Fruit fly (Drosophila melanogaster) whole organism, embryonic: ENCODE data around the gene Snapin.

Experiments used
- Aef1 ChIP-seq: fragments of 200-800 bp; sonication (Bioruptor generic); IDR thresholded peaks from 3 replicates; pipeline ENCODE4 v1.3.6; 2022; ENCODE audit warnings: missing biosample characterization, missing genetic modification characterization
- Atf-2 ChIP-seq: fragments of 200-800 bp; sonication (Bioruptor generic); optimal IDR thresholded peaks from 2 replicates; lab custom pipeline; 2016; ENCODE audit warnings: missing biosample characterization, missing genetic modification characterization
- CG10147 ChIP-seq: fragments of 200-800 bp; sonication (Bioruptor generic); optimal IDR thresholded peaks from 2 replicates; lab custom pipeline; 2019; ENCODE audit warnings: missing biosample characterization, mild to moderate bottlenecking, missing genetic modification characterization, moderate library complexity
- CG13287 ChIP-seq: fragments of 200-800 bp; sonication (Bioruptor generic); IDR thresholded peaks from 2 replicates; pipeline ENCODE4 v1.3.6; 2022; ENCODE audit warnings: missing biosample characterization, missing genetic modification characterization; ENCODE audit not compliant: partially characterized antibody
- CG15073 ChIP-seq: fragments of 200-800 bp; sonication (Bioruptor generic); optimal IDR thresholded peaks from 2 replicates; lab custom pipeline; 2016; ENCODE audit warnings: missing biosample characterization, missing genetic modification characterization
- CG17612 ChIP-seq: fragments of 200-800 bp; sonication (Bioruptor generic); IDR thresholded peaks from 2 replicates; pipeline ENCODE4 v1.3.6; 2022; ENCODE audit warnings: missing biosample characterization, missing genetic modification characterization
- CG18619 ChIP-seq: fragments of 200-800 bp; sonication (Bioruptor generic); optimal IDR thresholded peaks from 3 replicates; lab custom pipeline; 2017; ENCODE audit warnings: missing biosample characterization, mild to moderate bottlenecking, missing genetic modification characterization
- CG2120 ChIP-seq: fragments of 200-800 bp; sonication (Bioruptor generic); optimal IDR thresholded peaks from 3 replicates; lab custom pipeline; 2016; ENCODE audit warnings: missing biosample characterization, missing genetic modification characterization
- CG30431 ChIP-seq: fragments of 200-800 bp; sonication (Bioruptor generic); optimal IDR thresholded peaks from 2 replicates; lab custom pipeline; 2017; ENCODE audit warnings: missing biosample characterization, missing genetic modification characterization
- CG31441 ChIP-seq: fragments of 200-800 bp; sonication (Bioruptor generic); IDR thresholded peaks from 2 replicates; pipeline ENCODE4 v1.3.6; 2022; ENCODE audit warnings: missing biosample characterization, missing genetic modification characterization
- CG34376 ChIP-seq: fragments of 200-800 bp; sonication (Bioruptor generic); optimal IDR thresholded peaks from 2 replicates; lab custom pipeline; 2018; ENCODE audit warnings: missing biosample characterization, mild to moderate bottlenecking, missing genetic modification characterization
- CG34422 ChIP-seq: fragments of 200-800 bp; sonication (Bioruptor generic); IDR thresholded peaks from 3 replicates; pipeline ENCODE4 v1.3.6; 2022; ENCODE audit warnings: missing biosample characterization, missing genetic modification characterization
- CG4328 ChIP-seq: fragments of 200-800 bp; sonication (Bioruptor generic); optimal IDR thresholded peaks from 3 replicates; lab custom pipeline; 2017; ENCODE audit warnings: missing biosample characterization, missing genetic modification reagents, missing genetic modification characterization
- CG4707 ChIP-seq: fragments of 200-800 bp; sonication (Bioruptor generic); optimal IDR thresholded peaks from 2 replicates; lab custom pipeline; 2018; ENCODE audit warnings: missing biosample characterization, mild to moderate bottlenecking, missing genetic modification characterization, moderate library complexity
- CG6654 ChIP-seq: fragments of 200-800 bp; sonication (Bioruptor generic); optimal IDR thresholded peaks from 2 replicates; lab custom pipeline; 2017; ENCODE audit warnings: missing biosample characterization, mild to moderate bottlenecking, missing genetic modification characterization
- CG7928 ChIP-seq: fragments of 200-800 bp; sonication (Bioruptor generic); optimal IDR thresholded peaks from 2 replicates; lab custom pipeline; 2017; ENCODE audit warnings: missing biosample characterization, mild to moderate bottlenecking, missing genetic modification characterization
- CG8765 ChIP-seq: fragments of 200-800 bp; sonication (Bioruptor generic); IDR thresholded peaks from 2 replicates; pipeline ENCODE4 v1.3.6; 2022; ENCODE audit warnings: missing biosample characterization, missing genetic modification characterization
- CG8944 ChIP-seq: fragments of 200-800 bp; sonication (Bioruptor generic); optimal IDR thresholded peaks from 3 replicates; lab custom pipeline; 2016; ENCODE audit warnings: missing biosample characterization, missing genetic modification characterization
- Camta ChIP-seq: fragments of 200-800 bp; sonication (Bioruptor generic); optimal IDR thresholded peaks from 2 replicates; lab custom pipeline; 2016; ENCODE audit warnings: missing biosample characterization, missing genetic modification characterization
- CoRest ChIP-seq: fragments of 200-800 bp; sonication (Bioruptor generic); optimal IDR thresholded peaks from 3 replicates; lab custom pipeline; 2018; ENCODE audit warnings: missing biosample characterization, mild to moderate bottlenecking, missing genetic modification characterization, moderate library complexity
- D19B ChIP-seq: fragments of 200-800 bp; sonication (Bioruptor generic); optimal IDR thresholded peaks from 2 replicates; lab custom pipeline; 2017; ENCODE audit warnings: missing biosample characterization, mild to moderate bottlenecking, missing genetic modification characterization
- Dad ChIP-seq: fragments of 200-800 bp; sonication (Bioruptor generic); optimal IDR thresholded peaks from 3 replicates; lab custom pipeline; 2016; ENCODE audit warnings: missing biosample characterization, missing genetic modification characterization
- Dip2 ChIP-seq: fragments of 200-800 bp; sonication (Bioruptor generic); IDR thresholded peaks from 2 replicates; pipeline ENCODE4 v1.3.6; 2022; ENCODE audit warnings: missing biosample characterization, missing genetic modification characterization
- Dip3 ChIP-seq: fragments of 200-800 bp; sonication (Bioruptor generic); optimal IDR thresholded peaks from 3 replicates; lab custom pipeline; 2016; ENCODE audit warnings: missing biosample characterization, missing genetic modification characterization
- Eip74EF ChIP-seq, 2 experiments: fragments of 200-800 bp in 1 of 2; fragments of >200 bp in 1 of 2; sonication (Bioruptor generic) in 1 of 2; optimal IDR thresholded peaks; 2 replicates each; lab custom pipeline; 2017 to 2019; ENCODE audit warnings: missing biosample characterization in 2 of 2, missing genetic modification characterization in 2 of 2, mild to moderate bottlenecking in 1 of 2, moderate library complexity in 1 of 2
- H15 ChIP-seq: fragments of 200-800 bp; sonication (Bioruptor generic); IDR thresholded peaks from 3 replicates; pipeline ENCODE4 v1.3.6; 2022; ENCODE audit warnings: missing biosample characterization, missing genetic modification characterization
- HLH4C ChIP-seq: fragments of 200-800 bp; sonication (Bioruptor generic); IDR thresholded peaks from 3 replicates; pipeline ENCODE4 v1.3.6; 2022; ENCODE audit warnings: missing biosample characterization, missing genetic modification characterization; ENCODE audit not compliant: partially characterized antibody
- Hey ChIP-seq: fragments of 200-800 bp; sonication (Bioruptor generic); optimal IDR thresholded peaks from 3 replicates; lab custom pipeline; 2018; ENCODE audit warnings: missing biosample characterization, mild to moderate bottlenecking, missing genetic modification characterization
- Hmr ChIP-seq: fragments of 200-800 bp; sonication (Bioruptor generic); optimal IDR thresholded peaks from 3 replicates; lab custom pipeline; 2017; ENCODE audit warnings: mild to moderate bottlenecking, missing biosample characterization, missing genetic modification reagents, missing genetic modification characterization
- Neu2 ChIP-seq: fragments of 200-800 bp; sonication (Bioruptor generic); optimal IDR thresholded peaks from 3 replicates; lab custom pipeline; 2016; ENCODE audit warnings: missing biosample characterization, missing genetic modification characterization, borderline replicate concordance
- Opbp ChIP-seq: fragments of 200-800 bp; sonication (Bioruptor generic); IDR thresholded peaks from 3 replicates; pipeline ENCODE4 v1.3.6; 2022; ENCODE audit warnings: missing biosample characterization, missing genetic modification characterization; ENCODE audit not compliant: partially characterized antibody
- Sry-β ChIP-seq: fragments of 200-800 bp; sonication (Bioruptor generic); optimal IDR thresholded peaks from 2 replicates; lab custom pipeline; 2018; ENCODE audit warnings: missing biosample characterization, mild to moderate bottlenecking, missing genetic modification characterization, moderate library complexity
- Xrp1 ChIP-seq: fragments of 200-800 bp; sonication (Bioruptor generic); IDR thresholded peaks from 2 replicates; pipeline ENCODE4 v1.3.6; 2022; ENCODE audit warnings: missing biosample characterization, missing genetic modification characterization
- abd-A ChIP-seq: fragments of 200-800 bp; sonication (Bioruptor generic); optimal IDR thresholded peaks from 3 replicates; lab custom pipeline; 2019; ENCODE audit warnings: missing biosample characterization, mild to moderate bottlenecking, missing genetic modification characterization, moderate library complexity
- crol ChIP-seq: fragments of 200-800 bp; sonication (Bioruptor generic); IDR thresholded peaks from 2 replicates; pipeline ENCODE4 v1.3.6; 2022; ENCODE audit warnings: missing biosample characterization, missing genetic modification characterization
- dpn ChIP-seq, 2 experiments: fragments of 200-800 bp; sonication (Bioruptor generic); optimal IDR thresholded peaks; 3 replicates each; lab custom pipeline; 2016; ENCODE audit warnings: missing biosample characterization in 2 of 2, missing genetic modification characterization in 2 of 2
- grn ChIP-seq: fragments of 200-800 bp; sonication (Bioruptor generic); optimal IDR thresholded peaks from 3 replicates; lab custom pipeline; 2017; ENCODE audit warnings: missing biosample characterization, missing genetic modification characterization
- gro ChIP-seq: fragments of 200-800 bp; sonication (Bioruptor generic); optimal IDR thresholded peaks from 2 replicates; lab custom pipeline; 2016; ENCODE audit warnings: missing biosample characterization, missing genetic modification characterization
- gsb ChIP-seq: fragments of 200-800 bp; sonication (Bioruptor generic); IDR thresholded peaks from 2 replicates; pipeline ENCODE4 v1.3.6; 2022; ENCODE audit warnings: missing biosample characterization, missing genetic modification characterization
- gt ChIP-seq: fragments of 200-800 bp; sonication (Bioruptor generic); IDR thresholded peaks from 2 replicates; pipeline ENCODE4 v1.3.6; 2022; ENCODE audit warnings: missing biosample characterization, missing genetic modification characterization
- hbn ChIP-seq: fragments of 200-800 bp; sonication (Bioruptor generic); IDR thresholded peaks from 2 replicates; pipeline ENCODE4 v1.3.6; 2022; ENCODE audit warnings: missing biosample characterization, missing genetic modification characterization; ENCODE audit not compliant: partially characterized antibody
- hth ChIP-seq: fragments of >200 bp; optimal IDR thresholded peaks from 2 replicates; lab custom pipeline; 2017; ENCODE audit warnings: inconsistent platforms
- jigr1 ChIP-seq: fragments of 200-800 bp; sonication (Bioruptor generic); IDR thresholded peaks from 3 replicates; pipeline ENCODE4 v1.3.6; 2022; ENCODE audit warnings: missing biosample characterization, missing genetic modification characterization
- kni ChIP-seq: fragments of 200-800 bp; sonication (Bioruptor generic); optimal IDR thresholded peaks from 3 replicates; lab custom pipeline; 2017; ENCODE audit warnings: mild to moderate bottlenecking, missing biosample characterization, missing genetic modification reagents, missing genetic modification characterization
- lilli ChIP-seq: fragments of 200-800 bp; sonication (Bioruptor generic); optimal IDR thresholded peaks from 3 replicates; lab custom pipeline; 2016; ENCODE audit warnings: missing biosample characterization, missing genetic modification characterization
- peb ChIP-seq: fragments of 200-800 bp; sonication (Bioruptor generic); IDR thresholded peaks from 2 replicates; pipeline ENCODE4 v1.3.6; 2022; ENCODE audit warnings: missing biosample characterization, missing genetic modification characterization
- sob ChIP-seq: fragments of 200-800 bp; sonication (Bioruptor generic); IDR thresholded peaks from 2 replicates; pipeline ENCODE4 v1.3.6; 2022; ENCODE audit warnings: missing biosample characterization, missing genetic modification characterization
- tap ChIP-seq: fragments of 200-800 bp; optimal IDR thresholded peaks from 3 replicates; lab custom pipeline; 2019; ENCODE audit warnings: missing biosample characterization, mild to moderate bottlenecking, missing genetic modification characterization, moderate library complexity
- vvl ChIP-seq: fragments of 200-800 bp; sonication (Bioruptor generic); IDR thresholded peaks from 2 replicates; pipeline ENCODE4 v1.3.6; 2022; ENCODE audit warnings: missing biosample characterization, missing genetic modification characterization
- zfh1 ChIP-seq: fragments of 200-800 bp; sonication (Bioruptor generic); IDR thresholded peaks from 3 replicates; pipeline ENCODE4 v1.3.6; 2022; ENCODE audit warnings: missing biosample characterization, missing genetic modification characterization

The Snapin gene

dm6 chr2L:2750337-2751084 lies 9.0 kb downstream of the Snapin start (continued):
- TF ChIP-seq H15 (no peak), CG34422 (GFP tag; lab: Robert Waterston, UW) (no peak), D19B (GFP tag; lab: Kevin White, UChicago) (peak; percentile 79), Eip74EF (GFP tag; optimal IDR thresholded peaks at IDR 0.05; lab: Kevin White, UChicago) (peak in 1 of 2 experiments; percentile 83), Dip2 (no peak), CoRest (tag; lab: Kevin White, UChicago) (peak; percentile 82), CG10147 (peak; percentile 80), Dad (peak; percentile 78), grn (GFP tag; lab: Kevin White, UChicago) (peak; percentile 78), Neu2 (GFP tag; lab: Kevin White, UChicago) (peak; percentile 0), lilli (GFP tag; lab: Kevin White, UChicago) (peak; percentile 90), CG7928 (GFP tag; lab: Kevin White, UChicago) (peak; percentile 61), CG17612 (GFP tag; lab: Robert Waterston, UW) (no peak), Dip3 (GFP tag; lab: Kevin White, UChicago) (peak; percentile 81), gro (peak; percentile 93), hth (lab: Kevin White, UChicago) (no peak), Hmr (peak; percentile 80), CG4328 (GFP tag; lab: Kevin White, UChicago) (peak; percentile 30), zfh1 (GFP tag; lab: Robert Waterston, UW) (no peak), CG34376 (GFP tag; lab: Kevin White, UChicago) (peak; percentile 76), CG31441 (GFP tag; lab: Robert Waterston, UW) (no peak), CG13287 (GFP tag; lab: Robert Waterston, UW) (no peak), CG6654 (GFP tag; lab: Kevin White, UChicago) (peak; percentile 56), gsb (GFP tag; lab: Robert Waterston, UW) (no peak), Opbp (GFP tag; lab: Robert Waterston, UW) (no peak), CG18619 (GFP tag; lab: Kevin White, UChicago) (peak; percentile 76), kni (GFP tag; lab: Kevin White, UChicago) (peak; percentile 66), CG15073 (GFP tag; lab: Kevin White, UChicago) (no peak), Hey (tag; lab: Kevin White, UChicago) (no peak), crol (GFP tag; lab: Robert Waterston, UW) (no peak), hbn (no peak), CG8944 (peak; percentile 81), Sry-β (GFP tag; lab: Kevin White, UChicago) (no peak), HLH4C (GFP tag; lab: Robert Waterston, UW) (no peak), CG4707 (peak; percentile 30), Atf-2 (GFP tag; lab: Kevin White, UChicago) (peak; percentile 57), CG2120 (GFP tag; lab: Kevin White, UChicago) (peak; percentile 91), jigr1 (no peak), vvl (GFP tag; lab: Robert Waterston, UW) (no peak), CG8765 (GFP tag; lab: Robert Waterston, UW) (no peak), abd-A (peak; percentile 94), sob (GFP tag; lab: Robert Waterston, UW) (no peak), peb (no peak), Aef1 (GFP tag; lab: Robert Waterston, UW) (no peak), CG30431 (GFP tag; lab: Kevin White, UChicago) (peak; percentile 66), tap (tag; lab: Kevin White, UChicago) (peak; percentile 77), Xrp1 (GFP tag; lab: Robert Waterston, UW) (no peak), Camta (GFP tag; lab: Kevin White, UChicago) (peak; percentile 69), gt (GFP tag; lab: Robert Waterston, UW) (no peak), dpn (GFP tag; optimal IDR thresholded peaks at IDR 0.05; lab: Kevin White, UChicago) (peak; percentile 85 to 87)
